Worm (Caenorhabditis elegans) whole organism, dauer: Measurements from ENCODE around the gene nhr-156.

ENCODE experiments used
- unc-62 ChIP-seq: sonication (generic microtip); optimal IDR thresholded peaks from 2 replicates; lab custom pipeline; 2017; ENCODE audit warnings: missing biosample characterization, missing genetic modification reagents, missing genetic modification characterization

nhr-156 gene

DNA sequence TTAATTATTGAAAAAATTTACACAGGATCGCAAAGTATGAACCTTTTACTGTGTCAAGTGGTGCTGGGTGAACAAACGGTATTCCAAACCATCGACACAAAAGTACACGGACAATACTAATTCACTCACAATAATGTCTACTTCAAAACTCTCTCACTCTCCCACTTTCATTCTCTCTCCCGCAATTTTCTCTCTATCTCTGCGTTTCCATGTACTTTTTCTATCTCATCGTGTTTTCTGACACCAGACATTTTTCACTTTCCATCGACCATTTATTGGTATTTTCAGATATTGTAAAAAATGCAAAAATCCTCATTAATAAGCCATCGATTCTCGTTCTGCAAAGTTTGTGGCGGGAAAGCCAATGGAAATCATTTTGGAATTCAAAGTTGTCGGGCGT lies at the start of gene nhr-156:
Gene nhr-156 (plus strand): TSS at position 266 of the 400 bp plus-strand sequence.
- no peak for TF ChIP-seq unc-62 (GFP tag; lab: Kevin White, UChicago)

DNA sequence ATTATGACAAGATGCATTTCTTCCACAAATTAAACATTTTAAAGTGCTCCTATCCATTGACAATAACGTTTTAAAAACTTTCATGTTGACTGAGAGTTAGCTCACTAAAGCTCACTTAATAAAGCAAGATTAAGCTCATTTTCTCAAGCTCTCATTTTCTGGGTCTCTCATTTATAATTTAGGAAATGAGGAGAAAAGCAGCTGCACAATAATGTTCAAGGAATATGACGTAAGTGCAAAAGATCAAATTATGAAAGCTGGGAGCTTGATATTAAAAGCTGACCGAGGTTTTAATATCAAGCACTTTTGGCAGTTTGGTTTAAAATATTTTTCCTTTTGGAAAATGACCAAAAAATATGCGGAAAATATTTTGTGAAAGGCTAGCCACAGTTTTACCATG lies 48.1 kb upstream of the nhr-156 start, which contains the start of gene nhr-188:
Gene nhr-188 (minus strand): TSS at position 84 of the 400 bp plus-strand sequence.
- no peak for TF ChIP-seq unc-62 (GFP tag; lab: Kevin White, UChicago)

DNA sequence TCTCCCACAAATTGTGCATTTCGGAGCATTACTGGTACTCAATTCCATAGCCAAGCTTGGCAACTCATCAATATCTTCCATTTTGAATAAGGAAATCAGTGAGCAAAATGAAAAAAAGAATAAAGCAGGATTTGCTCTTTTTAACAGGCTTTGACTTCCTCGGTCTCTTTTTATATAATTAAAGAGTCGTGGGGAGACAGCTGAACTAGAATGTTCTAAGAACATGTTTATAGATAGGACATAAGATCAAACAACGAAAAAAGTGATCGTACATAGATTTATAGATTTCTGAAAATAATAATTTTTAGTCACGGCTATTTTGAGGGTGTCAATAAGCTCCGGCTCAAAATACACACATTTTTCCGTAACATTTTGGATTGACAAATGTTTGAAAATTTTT lies 45.8 kb upstream of the nhr-156 start, which contains the start of gene nhr-189:
Gene nhr-189 (minus strand): TSS at position 121 of the 400 bp plus-strand sequence.
- no peak for TF ChIP-seq unc-62 (GFP tag; lab: Kevin White, UChicago)

ce11 chrV:3862851-3863250 lies 43.1 kb upstream of the nhr-156 start, which contains the start of gene nhr-187:
TSS of gene nhr-187 (minus strand) at chrV:3862951.
- no peak for TF ChIP-seq unc-62 (GFP tag; lab: Kevin White, UChicago)

DNA sequence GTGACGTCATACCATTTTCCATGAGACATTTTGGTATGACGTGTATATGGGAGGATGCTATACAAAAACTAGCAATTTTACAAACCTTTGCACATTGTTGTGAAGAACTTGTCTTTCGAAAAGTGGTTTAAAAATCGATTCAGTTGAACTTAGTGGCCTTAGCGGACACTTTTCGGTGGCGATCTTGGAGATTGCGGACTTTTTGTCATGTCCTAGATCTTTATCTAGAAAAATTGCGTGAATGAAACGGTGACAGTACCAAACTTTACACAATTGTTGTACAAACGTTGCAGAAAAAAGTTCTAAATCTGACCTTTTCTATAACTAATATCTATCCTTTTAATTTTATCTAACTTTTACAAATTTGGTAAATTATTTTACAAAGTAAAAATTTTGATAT lies 40.6 kb upstream of the nhr-156 start:
- TF ChIP-seq unc-62 (GFP tag; lab: Kevin White, UChicago), result no peak

- TF ChIP-seq unc-62 (GFP tag; lab: Kevin White, UChicago), result no peak
These were observed 37.0 kb upstream of the nhr-156 start, which contains the start of gene nhr-157 for ce11 chrV:3868905-3869304. TSS of gene nhr-157 (minus strand) at chrV:3869005.

DNA sequence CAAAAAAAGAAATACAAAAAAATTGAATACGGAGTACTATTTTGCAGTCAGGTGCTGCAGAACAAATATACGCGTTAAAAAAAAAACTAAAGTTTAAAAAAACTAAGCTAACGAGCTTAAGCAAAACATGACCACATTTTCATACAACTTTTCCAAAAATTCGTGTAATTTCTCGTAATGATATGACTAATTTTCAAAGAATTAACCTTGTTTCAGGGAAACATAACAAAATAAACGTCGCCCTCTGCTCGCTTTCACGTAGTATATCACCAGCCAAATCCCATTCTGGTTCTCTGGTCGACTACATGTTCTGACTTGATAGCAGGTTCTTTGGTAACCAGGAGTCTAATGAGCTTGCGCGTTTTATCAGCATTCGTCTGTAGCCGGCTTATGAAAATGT lies 35.5 kb upstream of the nhr-156 start:
- TF ChIP-seq unc-62 (GFP tag; lab: Kevin White, UChicago), result no peak

ce11 chrV:3874102-3874744 lies 31.7 kb upstream of the nhr-156 start, which contains the start of gene nhr-158:
TSS of gene nhr-158 (minus strand) at chrV:3874152.
- TF ChIP-seq unc-62 (GFP tag; lab: Kevin White, UChicago), result no peak

DNA sequence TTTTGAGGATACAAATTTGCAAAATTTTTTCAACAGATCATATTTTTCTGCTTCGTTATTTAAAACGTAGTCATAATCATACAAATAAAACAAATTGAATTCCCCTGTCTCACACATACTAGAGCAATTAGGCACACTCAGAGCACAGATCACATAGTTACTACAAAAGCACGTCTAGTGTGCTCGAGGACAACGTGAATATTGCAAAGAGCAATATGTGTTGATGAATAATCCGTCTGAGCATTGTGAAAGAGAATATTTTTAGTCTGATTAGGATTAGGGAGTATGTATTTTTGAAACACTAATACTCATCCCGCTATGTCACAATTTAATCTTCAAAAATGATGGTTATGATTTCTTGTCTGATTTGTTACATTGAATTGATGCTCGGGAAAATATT lies 28.7 kb upstream of the nhr-156 start:
- TF ChIP-seq unc-62 (GFP tag; lab: Kevin White, UChicago), result no peak

- no peak for TF ChIP-seq unc-62 (GFP tag; lab: Kevin White, UChicago)
These were observed 27.7 kb upstream of the nhr-156 start, which contains the start of gene nhr-159 for ce11 chrV:3878223-3878622. TSS of gene nhr-159 (minus strand) at chrV:3878323.

DNA sequence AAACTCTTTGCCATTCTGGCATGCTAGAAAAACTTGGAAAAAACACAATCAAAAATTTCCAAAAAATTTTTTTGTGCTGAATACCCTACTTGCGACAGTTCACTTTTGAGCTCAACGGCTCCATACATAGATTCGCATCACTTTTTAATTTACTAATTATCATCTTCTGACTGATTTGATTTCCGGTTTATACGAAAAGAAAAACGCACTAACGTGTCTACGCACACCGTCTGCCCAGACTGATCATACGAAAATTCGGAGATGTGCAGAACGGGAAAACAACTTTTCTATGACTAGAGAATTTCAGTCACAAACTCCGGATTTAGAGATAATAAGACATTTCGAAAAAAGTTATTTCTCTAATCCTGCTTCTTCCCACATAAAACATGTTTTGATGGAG lies 21.4 kb upstream of the nhr-156 start:
- no peak for TF ChIP-seq unc-62 (GFP tag; lab: Kevin White, UChicago)

ce11 chrV:3886104-3886503 lies 19.8 kb upstream of the nhr-156 start, which contains the start of gene nhr-124:
TSS of gene nhr-124 (minus strand) at chrV:3886204.
- TF ChIP-seq unc-62 (GFP tag; lab: Kevin White, UChicago), result no peak

- no peak for TF ChIP-seq unc-62 (GFP tag; lab: Kevin White, UChicago)
These were observed 16.8 kb upstream of the nhr-156 start, which contains the start of gene C17E7.13 for ce11 chrV:3889113-3889512. TSS of gene C17E7.13 (minus strand) at chrV:3889288.

DNA sequence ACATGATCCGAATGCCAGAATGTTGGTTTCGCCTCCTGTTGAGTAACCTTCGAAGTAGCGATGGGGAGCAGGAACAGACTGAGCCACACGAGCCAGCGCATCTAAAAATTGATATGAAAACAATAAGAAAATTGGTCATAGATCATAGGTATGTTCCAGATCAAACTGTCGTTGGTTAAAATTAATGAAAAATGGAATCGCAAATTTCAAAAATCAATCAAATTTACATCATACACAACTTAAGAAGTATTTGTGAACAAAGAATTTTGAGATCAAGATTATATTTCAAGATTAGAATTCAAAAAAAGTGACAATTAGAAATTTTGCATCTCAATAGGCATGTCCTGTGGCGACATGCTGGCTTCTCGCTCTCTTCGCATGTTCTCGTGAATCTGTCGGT lies 15.1 kb upstream of the nhr-156 start, which contains the start of gene C17E7.9:
Gene C17E7.9 (minus strand): TSS at position 101 of the 400 bp plus-strand sequence.
- no peak for TF ChIP-seq unc-62 (GFP tag; lab: Kevin White, UChicago)

DNA sequence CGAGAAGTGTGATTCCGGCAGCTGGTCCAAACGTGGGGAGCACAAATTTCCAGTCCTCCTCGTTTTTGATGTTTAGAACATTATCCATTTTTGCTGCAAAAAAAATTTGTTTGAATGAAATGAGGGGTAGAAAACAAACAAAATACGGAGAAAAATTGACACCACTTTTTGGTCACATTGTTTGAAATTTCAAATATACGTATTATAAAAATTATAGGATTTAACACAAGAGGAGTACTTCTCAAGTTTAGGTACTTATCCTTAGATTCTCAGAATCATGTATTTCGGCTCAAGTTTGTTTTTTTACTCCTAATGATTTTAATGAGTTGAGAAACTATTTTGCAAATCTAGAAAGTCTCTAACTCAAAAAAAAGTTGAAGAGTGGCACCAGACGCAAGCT lies 14.0 kb upstream of the nhr-156 start, which contains the start of gene C17E7.12:
Gene C17E7.12 (minus strand): TSS at position 101 of the 400 bp plus-strand sequence.
- TF ChIP-seq unc-62 (GFP tag; lab: Kevin White, UChicago), result no peak

- TF ChIP-seq unc-62 (GFP tag; lab: Kevin White, UChicago), result no peak
These were observed 13.5 kb upstream of the nhr-156 start, which contains the start of gene C17E7.4 for ce11 chrV:3892361-3892904. TSS of gene C17E7.4 (plus strand) at chrV:3892854.
